Worm (Caenorhabditis elegans): ENCODE data around the gene eak-7.

Gene eak-7

ce11 chrIV:12599158-12599557, 33.4 kb upstream of the eak-7 start, which contains the start of gene pgp-1:
TSS of gene pgp-1 (minus strand) at chrIV:12599169.
- no peak for TF ChIP-seq nhr-25 (tag; optimal IDR thresholded peaks at IDR 0.05)
- TF ChIP-seq peb-1 (tag; optimal IDR thresholded peaks at IDR 0.05), result no peak
- TF ChIP-seq aly-2 (tag; optimal IDR thresholded peaks at IDR 0.05), result no peak
- no peak for TF ChIP-seq mdl-1 (tag; optimal IDR thresholded peaks at IDR 0.05)
- TF ChIP-seq nhr-237 (tag; optimal IDR thresholded peaks at IDR 0.05), result no peak
- no peak for TF ChIP-seq blmp-1 (tag; optimal IDR thresholded peaks at IDR 0.05; ENCODE audit: insufficient read depth)
- no peak for TF ChIP-seq snpc-4 (tag; optimal IDR thresholded peaks at IDR 0.05)
- no peak for TF ChIP-seq lsy-2 (tag; optimal IDR thresholded peaks at IDR 0.05)
- no peak for TF ChIP-seq alr-1 (tag; optimal IDR thresholded peaks at IDR 0.05)
- TF ChIP-seq sma-9 (GFP tag; optimal IDR thresholded peaks at IDR 0.05), result peak; percentile 83
- TF ChIP-seq sma-9 (tag; optimal IDR thresholded peaks at IDR 0.05), result no peak
- no peak for TF ChIP-seq unc-62 (GFP tag; optimal IDR thresholded peaks at IDR 0.05)
- TF ChIP-seq ceh-82 (tag; optimal IDR thresholded peaks at IDR 0.05), result no peak
- no peak for TF ChIP-seq ztf-11 (tag; optimal IDR thresholded peaks at IDR 0.05)
- TF ChIP-seq nhr-23 (tag; optimal IDR thresholded peaks at IDR 0.05), result no peak
- TF ChIP-seq mab-5 (tag; optimal IDR thresholded peaks at IDR 0.05), result no peak
- no peak for TF ChIP-seq nhr-11 (tag; optimal IDR thresholded peaks at IDR 0.05)
- peak; percentile 91 for TF ChIP-seq fos-1 (tag; optimal IDR thresholded peaks at IDR 0.05)
- TF ChIP-seq skn-1 (tag; optimal IDR thresholded peaks at IDR 0.05), result no peak
- TF ChIP-seq zag-1 (tag; optimal IDR thresholded peaks at IDR 0.05), result no peak
- TF ChIP-seq ceh-16 (tag; optimal IDR thresholded peaks at IDR 0.05), result no peak
- peak; percentile 38 for TF ChIP-seq crh-2 (tag; optimal IDR thresholded peaks at IDR 0.05)
- no peak for TF ChIP-seq mbf-1 (tag; optimal IDR thresholded peaks at IDR 0.05)
- TF ChIP-seq nhr-77 (tag; optimal IDR thresholded peaks at IDR 0.05), result no peak

ce11 chrIV:12596960-12597359, 31.2 kb upstream of the eak-7 start:
- TF ChIP-seq F13H6.1 (tag; optimal IDR thresholded peaks at IDR 0.05) (no peak), ceh-16 (tag; optimal IDR thresholded peaks at IDR 0.05) (no peak), sem-4 (tag; optimal IDR thresholded peaks at IDR 0.05) (no peak), ZK546.5 (tag; optimal IDR thresholded peaks at IDR 0.05) (no peak), dmd-4 (tag; optimal IDR thresholded peaks at IDR 0.05) (no peak), nhr-10 (tag; optimal IDR thresholded peaks at IDR 0.05) (no peak), R02D3.7 (tag; optimal IDR thresholded peaks at IDR 0.05) (no peak), lin-39 (tag; optimal IDR thresholded peaks at IDR 0.05) (no peak), nhr-6 (tag; optimal IDR thresholded peaks at IDR 0.05) (no peak), blmp-1 (tag; optimal IDR thresholded peaks at IDR 0.05; ENCODE audit: insufficient read depth) (no peak), gmeb-1 (tag; optimal IDR thresholded peaks at IDR 0.05) (no peak), nhr-129 (tag; optimal IDR thresholded peaks at IDR 0.05) (no peak), skn-1 (tag; optimal IDR thresholded peaks at IDR 0.05) (no peak), nhr-23 (tag; optimal IDR thresholded peaks at IDR 0.05) (no peak)

- TF ChIP-seq zag-1 (tag; optimal IDR thresholded peaks at IDR 0.05) (peak; percentile 60), skn-1 (tag; optimal IDR thresholded peaks at IDR 0.05) (no peak), sem-4 (tag; optimal IDR thresholded peaks at IDR 0.05) (no peak), lin-39 (tag; optimal IDR thresholded peaks at IDR 0.05) (no peak), nhr-237 (tag; optimal IDR thresholded peaks at IDR 0.05) (no peak), crh-2 (tag; optimal IDR thresholded peaks at IDR 0.05) (peak; percentile 57), mdl-1 (tag; optimal IDR thresholded peaks at IDR 0.05) (peak in 1 of 2 experiments; percentile 52), gmeb-1 (tag; optimal IDR thresholded peaks at IDR 0.05) (peak; percentile 68), C34F6.9 (tag; optimal IDR thresholded peaks at IDR 0.05) (peak; percentile 77), sma-9 (GFP tag; optimal IDR thresholded peaks at IDR 0.05) (peak; percentile 70), sma-9 (tag; optimal IDR thresholded peaks at IDR 0.05) (no peak), egl-27 (tag; optimal IDR thresholded peaks at IDR 0.05) (peak; percentile 28), peb-1 (tag; optimal IDR thresholded peaks at IDR 0.05) (no peak), F13H6.1 (tag; optimal IDR thresholded peaks at IDR 0.05) (peak; percentile 66), unc-55 (GFP tag; optimal IDR thresholded peaks at IDR 0.05) (peak; percentile 77), lin-13 (GFP tag; optimal IDR thresholded peaks at IDR 0.05) (peak; percentile 38), mab-5 (tag; optimal IDR thresholded peaks at IDR 0.05) (peak; percentile 45), nhr-25 (tag; optimal IDR thresholded peaks at IDR 0.05) (no peak), ZK546.5 (tag; optimal IDR thresholded peaks at IDR 0.05) (no peak), lin-11 (tag; optimal IDR thresholded peaks at IDR 0.05) (peak; percentile 72), fos-1 (tag; optimal IDR thresholded peaks at IDR 0.05) (peak; percentile 50), blmp-1 (tag; optimal IDR thresholded peaks at IDR 0.05; ENCODE audit: insufficient read depth) (no peak), Y55F3AM.14 (GFP tag; optimal IDR thresholded peaks at IDR 0.05) (peak; percentile 64), ama-1 (optimal IDR thresholded peaks at IDR 0.05) (no peak), nhr-6 (tag; optimal IDR thresholded peaks at IDR 0.05) (no peak), nhr-23 (tag; optimal IDR thresholded peaks at IDR 0.05) (no peak), nhr-77 (tag; optimal IDR thresholded peaks at IDR 0.05) (no peak), sma-3 (GFP tag; optimal IDR thresholded peaks at IDR 0.05) (peak; percentile 59), nhr-21 (tag; optimal IDR thresholded peaks at IDR 0.05) (peak; percentile 32), nhr-11 (tag; optimal IDR thresholded peaks at IDR 0.05) (no peak), nhr-129 (tag; optimal IDR thresholded peaks at IDR 0.05) (peak; percentile 81), lsy-2 (tag; optimal IDR thresholded peaks at IDR 0.05) (peak; percentile 57 to 75), R02D3.7 (tag; optimal IDR thresholded peaks at IDR 0.05) (no peak)
These were observed 28.8 kb upstream of the eak-7 start for ce11 chrIV:12594574-12594973.
